Worm (Caenorhabditis elegans): ENCODE results near the gene M163.7.

M163.7 gene

ce11 chrX:14502116-14502587 is 37.5 kb downstream of the M163.7 start (continued):
- TF ChIP-seq nhr-28 (tag; optimal IDR thresholded peaks at IDR 0.05) (peak; percentile 92), tra-1 (GFP tag; IDR thresholded peaks at IDR 0.05) (peak; percentile 71; the same call in 1 of the 2 replicates), zfp-3 (GFP tag; conservative IDR thresholded peaks at IDR 0.05) (peak; percentile 14; the same call in 1 of the 2 replicates), spr-1 (tag; optimal IDR thresholded peaks at IDR 0.05) (peak; percentile 19), dmd-9 (GFP tag; IDR thresholded peaks at IDR 0.05) (no peak), php-3 (GFP tag; IDR thresholded peaks at IDR 0.05) (peak; percentile 97), F49E8.2 (tag; optimal IDR thresholded peaks at IDR 0.05; ENCODE audit: borderline replicate concordance) (no peak), F26F4.8 (GFP tag; conservative IDR thresholded peaks at IDR 0.05) (no peak), spr-3 (GFP tag; optimal IDR thresholded peaks at IDR 0.05) (no peak), dve-1 (tag; optimal IDR thresholded peaks at IDR 0.05; ENCODE audit: insufficient read depth) (peak; percentile 97), lsy-2 (tag; optimal IDR thresholded peaks at IDR 0.05) (peak in 1 of 2 experiments; percentile 49), nhr-48 (tag; optimal IDR thresholded peaks at IDR 0.05) (peak; percentile 92), lin-38 (GFP tag; IDR thresholded peaks at IDR 0.05) (peak; percentile 47; the same call in 1 of the 2 replicates), nhr-102 (tag; optimal IDR thresholded peaks at IDR 0.05) (peak; percentile 94), aha-1 (tag) (peak; percentile 90), gei-8 (GFP tag; optimal IDR thresholded peaks at IDR 0.05) (peak; percentile 77)

ce11 chrX:14503282-14503681 is 38.7 kb downstream of the M163.7 start:
- TF ChIP-seq unc-130 (GFP tag; optimal IDR thresholded peaks at IDR 0.05) (no peak), zfp-3 (GFP tag; conservative IDR thresholded peaks at IDR 0.05) (no peak), nhr-10 (tag; optimal IDR thresholded peaks at IDR 0.05) (no peak), attf-4 (tag; optimal IDR thresholded peaks at IDR 0.05) (no peak), nhr-6 (tag; optimal IDR thresholded peaks at IDR 0.05) (no peak), lin-29 (GFP tag; IDR thresholded peaks at IDR 0.05) (no peak), egl-43 (GFP tag; IDR thresholded peaks at IDR 0.05) (no peak), tra-1 (GFP tag; IDR thresholded peaks at IDR 0.05) (peak; percentile 58; the same call in 1 of the 2 replicates), F49E8.2 (tag; optimal IDR thresholded peaks at IDR 0.05; ENCODE audit: borderline replicate concordance) (no peak), nhr-28 (tag; optimal IDR thresholded peaks at IDR 0.05) (peak; percentile 31), dmd-6 (GFP tag; IDR thresholded peaks at IDR 0.05) (peak; percentile 52), mdt-29 (GFP tag; IDR thresholded peaks at IDR 0.05) (no peak), fkh-10 (GFP tag; optimal IDR thresholded peaks at IDR 0.05) (no peak), egl-27 (tag; optimal IDR thresholded peaks at IDR 0.05) (no peak), ceh-62 (tag; optimal IDR thresholded peaks at IDR 0.05) (no peak), F44E2.7 (GFP tag; IDR thresholded peaks at IDR 0.05) (no peak), Y48G9A.11 (GFP tag; IDR thresholded peaks at IDR 0.05) (no peak), pqm-1 (tag; optimal IDR thresholded peaks at IDR 0.05) (no peak), ZK546.5 (tag; optimal IDR thresholded peaks at IDR 0.05) (no peak), gei-8 (GFP tag; optimal IDR thresholded peaks at IDR 0.05) (no peak), R02D3.7 (tag; optimal IDR thresholded peaks at IDR 0.05) (no peak), snpc-1.2 (GFP tag; IDR thresholded peaks at IDR 0.05) (no peak), mep-1 (tag; optimal IDR thresholded peaks at IDR 0.05) (no peak), mxl-2 (GFP tag; conservative IDR thresholded peaks at IDR 0.05) (no peak), lin-1 (GFP tag; IDR thresholded peaks at IDR 0.05) (no peak), nhr-237 (tag; optimal IDR thresholded peaks at IDR 0.05) (no peak), hlh-30 (tag; optimal IDR thresholded peaks at IDR 0.05; ENCODE audit: insufficient read depth) (peak; percentile 25), unc-62 (GFP tag; optimal IDR thresholded peaks at IDR 0.05 in 1 of 2) (peak in 1 of 2 experiments; percentile 19), unc-62 (tag; optimal IDR thresholded peaks at IDR 0.05) (no peak), nhr-111 (GFP tag; optimal IDR thresholded peaks at IDR 0.05) (no peak), F26F4.8 (GFP tag; conservative IDR thresholded peaks at IDR 0.05) (no peak), unc-39 (tag; optimal IDR thresholded peaks at IDR 0.05) (no peak), lsy-2 (tag; optimal IDR thresholded peaks at IDR 0.05) (peak in 1 of 2 experiments; percentile 3), zag-1 (tag; optimal IDR thresholded peaks at IDR 0.05) (no peak), hlh-11 (tag; optimal IDR thresholded peaks at IDR 0.05) (peak; percentile 69), dmd-8 (GFP tag; IDR thresholded peaks at IDR 0.05) (no peak), nhr-48 (tag; optimal IDR thresholded peaks at IDR 0.05) (peak; percentile 18), nhr-11 (tag; optimal IDR thresholded peaks at IDR 0.05) (no peak), ZK337.2 (GFP tag; IDR thresholded peaks at IDR 0.05) (no peak), rbr-2 (tag; optimal IDR thresholded peaks at IDR 0.05) (no peak), F10B5.3 (tag; optimal IDR thresholded peaks at IDR 0.05) (no peak), aly-2 (tag; optimal IDR thresholded peaks at IDR 0.05) (no peak)

All from whole organism, L4 larva.